Fruit fly (Drosophila melanogaster) whole organism, embryonic: ENCODE measurements around the gene pyd.

Experiments
- Abd-B ChIP-seq: fragments of 200-800 bp; sonication (Bioruptor generic); optimal IDR thresholded peaks from 2 replicates; lab custom pipeline; 2018; ENCODE audit warnings: missing biosample characterization, mild to moderate bottlenecking, missing genetic modification characterization, moderate library complexity
- Asciz ChIP-seq: fragments of 200-800 bp; sonication (Bioruptor generic); optimal IDR thresholded peaks from 2 replicates; lab custom pipeline; 2017; ENCODE audit warnings: missing biosample characterization, mild to moderate bottlenecking, missing genetic modification characterization, missing genetic modification reagents
- Atf-2 ChIP-seq: fragments of 200-800 bp; sonication (Bioruptor generic); optimal IDR thresholded peaks from 2 replicates; lab custom pipeline; 2016; ENCODE audit warnings: missing biosample characterization, missing genetic modification characterization
- CG11398 ChIP-seq: fragments of 200-800 bp; sonication (Bioruptor generic); optimal IDR thresholded peaks from 2 replicates; lab custom pipeline; 2016; ENCODE audit warnings: missing biosample characterization, missing genetic modification characterization
- CG12155 ChIP-seq: fragments of 200-800 bp; sonication (Bioruptor generic); optimal IDR thresholded peaks from 3 replicates; lab custom pipeline; 2016; ENCODE audit warnings: missing biosample characterization, missing genetic modification characterization
- CG12299 ChIP-seq: fragments of 200-800 bp; sonication (Bioruptor generic); optimal IDR thresholded peaks from 2 replicates; lab custom pipeline; 2018; ENCODE audit warnings: missing biosample characterization, mild to moderate bottlenecking, missing genetic modification characterization
- CG12744 ChIP-seq: fragments of 200-800 bp; sonication (Bioruptor generic); optimal IDR thresholded peaks from 2 replicates; lab custom pipeline; 2016; ENCODE audit warnings: missing biosample characterization, missing genetic modification characterization
- CG13894 ChIP-seq: fragments of 200-800 bp; sonication (Bioruptor generic); optimal IDR thresholded peaks from 3 replicates; lab custom pipeline; 2018; ENCODE audit warnings: missing biosample characterization, mild to moderate bottlenecking, missing genetic modification characterization, moderate library complexity
- CG14710 ChIP-seq: fragments of 200-800 bp; sonication (Bioruptor generic); optimal IDR thresholded peaks from 3 replicates; lab custom pipeline; 2019; ENCODE audit warnings: missing biosample characterization, mild to moderate bottlenecking, missing genetic modification characterization, moderate library complexity
- CG16863 ChIP-seq: fragments of 200-800 bp; sonication (Bioruptor generic); optimal IDR thresholded peaks from 3 replicates; lab custom pipeline; 2016; ENCODE audit warnings: missing biosample characterization, missing genetic modification characterization
- CG17829 ChIP-seq: fragments of 200-800 bp; optimal IDR thresholded peaks from 2 replicates; lab custom pipeline; 2019; ENCODE audit warnings: missing biosample characterization, mild to moderate bottlenecking, missing genetic modification characterization, moderate library complexity
- CG18011 ChIP-seq: fragments of 200-800 bp; sonication (Bioruptor generic); optimal IDR thresholded peaks from 2 replicates; lab custom pipeline; 2017; ENCODE audit warnings: missing biosample characterization, missing genetic modification characterization, mild to moderate bottlenecking, moderate library complexity, missing genotype
- CG2712 ChIP-seq: fragments of 200-800 bp; optimal IDR thresholded peaks from 3 replicates; lab custom pipeline; 2019; ENCODE audit warnings: missing biosample characterization, mild to moderate bottlenecking, missing genetic modification characterization, moderate library complexity
- CG2875 ChIP-seq: fragments of 200-800 bp; sonication (Bioruptor generic); optimal IDR thresholded peaks from 2 replicates; lab custom pipeline; 2017; ENCODE audit warnings: missing biosample characterization, mild to moderate bottlenecking, missing genetic modification characterization, missing genetic modification reagents
- CG30403 ChIP-seq: fragments of 200-800 bp; sonication (Bioruptor generic); optimal IDR thresholded peaks from 3 replicates; lab custom pipeline; 2016; ENCODE audit warnings: missing biosample characterization, missing genetic modification characterization
- CG31441 ChIP-seq: fragments of 200-800 bp; sonication (Bioruptor generic); IDR thresholded peaks from 2 replicates; pipeline ENCODE4 v1.3.6; 2022; ENCODE audit warnings: missing biosample characterization, missing genetic modification characterization
- CG33557 ChIP-seq: fragments of 200-800 bp; sonication (Bioruptor generic); optimal IDR thresholded peaks from 2 replicates; lab custom pipeline; 2019; ENCODE audit warnings: missing biosample characterization, mild to moderate bottlenecking, missing genetic modification characterization, moderate library complexity
- CG3407 ChIP-seq: fragments of 200-800 bp; sonication (Bioruptor generic); optimal IDR thresholded peaks from 2 replicates; lab custom pipeline; 2018; ENCODE audit warnings: missing biosample characterization, mild to moderate bottlenecking, missing genetic modification characterization
- CG34422 ChIP-seq: fragments of 200-800 bp; sonication (Bioruptor generic); IDR thresholded peaks from 3 replicates; pipeline ENCODE4 v1.3.6; 2022; ENCODE audit warnings: missing biosample characterization, missing genetic modification characterization
- CG3726 ChIP-seq: fragments of 200-800 bp; sonication (Bioruptor generic); IDR thresholded peaks from 3 replicates; pipeline ENCODE4, ENCODE4 v1.3.6; 2022; ENCODE audit warnings: missing biosample characterization, missing genetic modification characterization
- CG4328 ChIP-seq: fragments of 200-800 bp; sonication (Bioruptor generic); optimal IDR thresholded peaks from 3 replicates; lab custom pipeline; 2017; ENCODE audit warnings: missing biosample characterization, missing genetic modification reagents, missing genetic modification characterization
- CG6254 ChIP-seq: fragments of 200-800 bp; sonication (Bioruptor generic); optimal IDR thresholded peaks from 3 replicates; lab custom pipeline; 2017; ENCODE audit warnings: mild to moderate bottlenecking, missing biosample characterization, missing genetic modification reagents, missing genetic modification characterization
- CG6689 ChIP-seq: fragments of 200-800 bp; sonication (Bioruptor generic); IDR thresholded peaks from 2 replicates; pipeline ENCODE4 v1.3.6; 2022; ENCODE audit warnings: missing biosample characterization, missing genetic modification characterization
- CG8388 ChIP-seq: fragments of 200-800 bp; sonication (Bioruptor generic); optimal IDR thresholded peaks from 2 replicates; lab custom pipeline; 2019; ENCODE audit warnings: missing biosample characterization, mild to moderate bottlenecking, missing genetic modification characterization, moderate library complexity
- Camta ChIP-seq: fragments of 200-800 bp; sonication (Bioruptor generic); optimal IDR thresholded peaks from 2 replicates; lab custom pipeline; 2016; ENCODE audit warnings: missing biosample characterization, missing genetic modification characterization
- Chrac-16 ChIP-seq: fragments of 200-800 bp; sonication (Bioruptor generic); optimal IDR thresholded peaks from 3 replicates; lab custom pipeline; 2016; ENCODE audit warnings: missing biosample characterization, missing genetic modification characterization
- CrebB ChIP-seq: fragments of 200-800 bp; sonication (Bioruptor generic); optimal IDR thresholded peaks from 3 replicates; lab custom pipeline; 2018; ENCODE audit warnings: missing biosample characterization, mild to moderate bottlenecking, missing genetic modification characterization
- HLH3B ChIP-seq: fragments of 200-800 bp; sonication (Bioruptor generic); IDR thresholded peaks from 2 replicates; pipeline ENCODE4 v1.3.6; 2022; ENCODE audit warnings: missing biosample characterization, missing genetic modification characterization
- Hr3 ChIP-seq: fragments of 200-800 bp; sonication (Bioruptor generic); optimal IDR thresholded peaks from 3 replicates; lab custom pipeline; 2016; ENCODE audit warnings: missing biosample characterization, missing genetic modification characterization
- Nf-YB ChIP-seq: fragments of 200-800 bp; sonication (Bioruptor generic); optimal IDR thresholded peaks from 3 replicates; lab custom pipeline; 2019; ENCODE audit warnings: missing biosample characterization, mild to moderate bottlenecking, missing genetic modification characterization, moderate library complexity
- TFAM ChIP-seq: fragments of 200-800 bp; sonication (Bioruptor generic); optimal IDR thresholded peaks from 2 replicates; lab custom pipeline; 2017; ENCODE audit warnings: missing biosample characterization, missing genetic modification characterization, inconsistent platforms
- Taf1 ChIP-seq: fragments of 200-800 bp; sonication (Bioruptor generic); IDR thresholded peaks from 2 replicates; pipeline ENCODE4 v1.3.6; 2022; ENCODE audit warnings: missing biosample characterization, missing genetic modification characterization
- ac ChIP-seq: fragments of 200-800 bp; sonication (Bioruptor generic); optimal IDR thresholded peaks from 3 replicates; lab custom pipeline; 2017; ENCODE audit warnings: missing biosample characterization, mild to moderate bottlenecking, missing genetic modification characterization
- chinmo ChIP-seq: fragments of 200-800 bp; sonication (Bioruptor generic); IDR thresholded peaks from 4 replicates; pipeline ENCODE4 v1.3.6; 2022; ENCODE audit warnings: missing biosample characterization, missing genetic modification characterization; ENCODE audit not compliant: partially characterized antibody
- dmrt11E ChIP-seq: fragments of 200-800 bp; sonication (Bioruptor generic); optimal IDR thresholded peaks from 3 replicates; lab custom pipeline; 2018; ENCODE audit warnings: missing biosample characterization, mild to moderate bottlenecking, missing genetic modification characterization, moderate library complexity
- dysf ChIP-seq: fragments of 200-800 bp; sonication (Bioruptor generic); IDR thresholded peaks from 3 replicates; pipeline ENCODE4 v1.3.6; 2022; ENCODE audit warnings: missing biosample characterization, missing genetic modification characterization
- eve ChIP-seq, 2 experiments: fragments of >200 bp; optimal IDR thresholded peaks; 2 replicates each; lab custom pipeline; 2017; ENCODE audit warnings: missing biosample characterization in 2 of 2, missing genetic modification characterization in 2 of 2
- gce ChIP-seq: fragments of 200-800 bp; sonication (Bioruptor generic); IDR thresholded peaks from 3 replicates; pipeline ENCODE4 v1.3.6; 2022; ENCODE audit warnings: missing biosample characterization, missing genetic modification characterization
- lov ChIP-seq, 2 experiments: fragments of 200-800 bp in 1 of 2; fragments of >200 bp in 1 of 2; sonication (Bioruptor generic) in 1 of 2; IDR thresholded peaks in 1 of 2; optimal IDR thresholded peaks in 1 of 2; 2 replicates in 1 of 2; 3 replicates in 1 of 2; pipeline versions ENCODE4 v1.3.6 to Lab custom; 2017 to 2022; ENCODE audit warnings: missing biosample characterization in 1 of 2, missing genetic modification characterization in 1 of 2
- org-1 ChIP-seq: fragments of 200-800 bp; sonication (Bioruptor generic); optimal IDR thresholded peaks from 2 replicates; lab custom pipeline; 2017; ENCODE audit warnings: missing biosample characterization, missing genetic modification characterization
- p53 ChIP-seq: fragments of 200-800 bp; sonication (Bioruptor generic); optimal IDR thresholded peaks from 2 replicates; lab custom pipeline; 2016; ENCODE audit warnings: missing biosample characterization, missing genetic modification characterization
- ranshi ChIP-seq: fragments of 200-800 bp; sonication (Bioruptor generic); IDR thresholded peaks from 2 replicates; pipeline ENCODE4 v1.3.6; 2022; ENCODE audit warnings: missing biosample characterization, missing genetic modification characterization
- salm ChIP-seq: fragments of 200-800 bp; sonication (Bioruptor generic); optimal IDR thresholded peaks from 2 replicates; lab custom pipeline; 2018; ENCODE audit warnings: missing biosample characterization, mild to moderate bottlenecking, missing genetic modification characterization
- sens ChIP-seq: fragments of 200-800 bp; sonication (Bioruptor generic); peaks from one replicate; lab custom pipeline; 2016; ENCODE audit warnings: missing biosample characterization, missing genetic modification characterization
- seq ChIP-seq: fragments of 200-800 bp; sonication (Bioruptor generic); IDR thresholded peaks from 2 replicates; pipeline ENCODE4 v1.3.6; 2022; ENCODE audit warnings: missing biosample characterization, missing genetic modification characterization
- ssp ChIP-seq: fragments of 200-800 bp; sonication (Bioruptor generic); IDR thresholded peaks from 2 replicates; pipeline ENCODE4 v1.3.6; 2022; ENCODE audit warnings: missing biosample characterization, missing genetic modification characterization
- tap ChIP-seq: fragments of 200-800 bp; optimal IDR thresholded peaks from 3 replicates; lab custom pipeline; 2019; ENCODE audit warnings: missing biosample characterization, mild to moderate bottlenecking, missing genetic modification characterization, moderate library complexity
- trh ChIP-seq: fragments of 200-800 bp; sonication (Bioruptor generic); optimal IDR thresholded peaks from 2 replicates; lab custom pipeline; 2016; ENCODE audit warnings: missing biosample characterization, missing genetic modification characterization
- wor ChIP-seq: fragments of 200-800 bp; sonication (Bioruptor generic); IDR thresholded peaks from 2 replicates; pipeline ENCODE4 v1.3.6; 2022; ENCODE audit warnings: missing biosample characterization, missing genetic modification characterization

pyd gene

DNA sequence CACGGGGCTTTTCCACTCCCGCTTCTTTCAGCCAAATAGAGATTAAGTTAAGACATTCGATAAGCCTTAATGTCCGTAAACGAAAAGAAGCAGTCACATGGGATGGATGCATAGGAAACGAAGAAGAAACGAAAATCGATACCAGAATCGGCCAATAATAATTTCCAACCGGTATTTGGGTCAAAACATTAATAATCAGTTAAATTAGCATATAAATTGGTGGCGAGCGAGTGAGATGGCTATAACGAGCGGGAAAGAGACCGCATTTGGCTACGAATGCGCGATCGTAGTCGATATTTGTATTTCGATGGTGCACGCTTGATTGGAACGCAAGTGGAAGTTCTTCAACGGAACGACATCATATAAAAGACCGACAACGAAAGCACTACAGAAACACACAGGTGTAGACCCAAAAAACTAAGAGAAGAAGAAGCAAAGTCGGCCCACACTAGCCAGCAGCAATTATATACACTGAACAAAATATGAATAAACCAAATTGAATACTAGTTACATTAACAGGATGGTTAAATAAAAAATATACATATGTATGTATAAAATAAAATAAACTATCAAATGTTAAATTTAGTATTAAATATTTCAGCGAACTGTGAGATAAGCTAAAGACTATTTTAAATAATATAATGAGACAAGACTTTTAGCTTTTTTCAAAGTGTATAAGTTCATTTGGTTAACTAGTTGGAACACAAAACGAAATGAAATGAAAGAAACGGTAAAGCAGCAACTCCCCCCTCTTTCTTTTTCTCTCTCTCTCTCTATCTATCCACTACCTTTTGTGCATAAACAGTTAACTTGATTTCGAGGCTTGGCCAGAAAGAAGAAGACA is 23.0 kb upstream of the pyd start (continued):
- TF ChIP-seq trh (GFP tag; lab: Kevin White, UChicago): no peak
- peak; percentile 7 for TF ChIP-seq CG4328 (GFP tag; lab: Kevin White, UChicago)
- peak; percentile 32 for TF ChIP-seq CG6254 (GFP tag; lab: Kevin White, UChicago)
- no peak for TF ChIP-seq ssp (GFP tag; lab: Robert Waterston, UW)
- peak; percentile 76; the same call in 1 of the 4 replicates for TF ChIP-seq chinmo (GFP tag; lab: Robert Waterston, UW)
- TF ChIP-seq seq (GFP tag; lab: Robert Waterston, UW): no peak
- no peak for TF ChIP-seq ranshi
- peak; percentile 75 for TF ChIP-seq tap
- no peak for TF ChIP-seq lov (optimal IDR thresholded peaks at IDR 0.05; lab: Kevin White, UChicago)
- no peak for TF ChIP-seq lov (GFP tag; IDR thresholded peaks at IDR 0.05; lab: Robert Waterston, UW)
- peak; percentile 34; the same call in 1 of the 3 replicates for TF ChIP-seq dysf (GFP tag; lab: Robert Waterston, UW)
- TF ChIP-seq dmrt11E (tag; lab: Kevin White, UChicago): peak; percentile 79
- peak in 1 of 2 experiments; percentile 48 for TF ChIP-seq eve (GFP tag; optimal IDR thresholded peaks at IDR 0.05; lab: Kevin White, UChicago)
- TF ChIP-seq Atf-2: no peak
- TF ChIP-seq CG17829 (tag; lab: Kevin White, UChicago): peak; percentile 84
- TF ChIP-seq Abd-B (GFP tag; lab: Kevin White, UChicago): peak; percentile 42
- TF ChIP-seq CG6689: peak; percentile 65
- TF ChIP-seq CG16863: no peak
- TF ChIP-seq CG11398: no peak
- peak; percentile 60 for TF ChIP-seq CG33557 (GFP tag; lab: Kevin White, UChicago)
- peak; percentile 11 for TF ChIP-seq CG12155
- TF ChIP-seq CG8388 (GFP tag; lab: Kevin White, UChicago): peak; percentile 86
- TF ChIP-seq Chrac-16 (GFP tag; lab: Kevin White, UChicago): peak; percentile 11
- peak; percentile 25 for TF ChIP-seq salm
- no peak for TF ChIP-seq ac (GFP tag; lab: Kevin White, UChicago)
- TF ChIP-seq Nf-YB: peak; percentile 46
- TF ChIP-seq Camta: no peak
- TF ChIP-seq HLH3B (GFP tag; lab: Robert Waterston, UW): peak; percentile 56
- peak; percentile 41; the same call in 1 of the 2 replicates for TF ChIP-seq wor
- TF ChIP-seq Taf1 (GFP tag; lab: Robert Waterston, UW): no peak
- peak; percentile 27 for TF ChIP-seq org-1 (GFP tag; lab: Kevin White, UChicago)
- TF ChIP-seq CG31441 (GFP tag; lab: Robert Waterston, UW): peak; percentile 88
- TF ChIP-seq CG12299 (tag; lab: Kevin White, UChicago): peak; percentile 24
- TF ChIP-seq p53 (GFP tag; lab: Kevin White, UChicago): no peak
- TF ChIP-seq CG14710 (tag; lab: Kevin White, UChicago): peak; percentile 77
- TF ChIP-seq CG12744 (GFP tag; lab: Kevin White, UChicago): no peak
- no peak for TF ChIP-seq TFAM (GFP tag; lab: Kevin White, UChicago)
- 0 out of 3 replicates have a peak, but pooled peaks have one; percentile 54 for TF ChIP-seq CG34422
- TF ChIP-seq CG3407: peak; percentile 47
- TF ChIP-seq CG2875 (GFP tag; lab: Kevin White, UChicago): peak; percentile 4
- TF ChIP-seq CG30403 (GFP tag; lab: Kevin White, UChicago): peak; percentile 45
- TF ChIP-seq CrebB (tag; lab: Kevin White, UChicago): no peak
- peak; percentile 89 for TF ChIP-seq CG2712 (tag; lab: Kevin White, UChicago)
- TF ChIP-seq Hr3: peak; percentile 15
- TF ChIP-seq CG18011 (GFP tag; lab: Kevin White, UChicago): no peak
- no peak for TF ChIP-seq CG13894 (tag; lab: Kevin White, UChicago)
- TF ChIP-seq sens (GFP tag; lab: Kevin White, UChicago): peak; percentile 65
- TF ChIP-seq CG3726 (GFP tag; lab: Robert Waterston, UW): no peak
- TF ChIP-seq Asciz (GFP tag; lab: Kevin White, UChicago): peak; percentile 80
- TF ChIP-seq gce (GFP tag; lab: Robert Waterston, UW): no peak
